Worm (Caenorhabditis elegans) whole organism, midembryonic: Measurements from ENCODE around the gene cld-1.

Experiments
- T22C8.4 ChIP-seq: fragments of 200-800 bp; sonication (Bioruptor generic); IDR thresholded peaks from 2 replicates; pipeline ENCODE4 v1.3.6; 2022; ENCODE audit warnings: missing genetic modification characterization, missing compliant biosample characterization
- cog-1 ChIP-seq: sonication (generic microtip); optimal IDR thresholded peaks from 2 replicates; lab custom pipeline; 2016; ENCODE audit warnings: missing genetic modification characterization, missing compliant biosample characterization
- flt-1 ChIP-seq: fragments of 200-800 bp; sonication (Bioruptor generic); IDR thresholded peaks from 2 replicates; pipeline ENCODE4 v1.3.6; 2022; ENCODE audit warnings: missing genetic modification characterization, missing compliant biosample characterization
- klf-2 ChIP-seq: fragments of 200-800 bp; sonication (Bioruptor generic); conservative IDR thresholded peaks from 2 replicates; pipeline ENCODE4 v1.3.6; 2022; ENCODE audit warnings: missing genetic modification reagents, missing genetic modification characterization, missing compliant biosample characterization
- med-1 ChIP-seq: sonication (generic microtip); optimal IDR thresholded peaks from 2 replicates; lab custom pipeline; 2017; ENCODE audit warnings: missing genetic modification characterization, mild to moderate bottlenecking, missing compliant biosample characterization, antibody characterized with exemption, missing genetic modification reagents; ENCODE audit not compliant: insufficient read depth
- ref-1 ChIP-seq: fragments of 200-800 bp; sonication (Bioruptor generic); conservative IDR thresholded peaks from 2 replicates; pipeline ENCODE4 v1.3.6; 2022; ENCODE audit warnings: missing genetic modification reagents, missing genetic modification characterization, missing compliant biosample characterization
- tab-1 ChIP-seq: fragments of 200-800 bp; sonication (Bioruptor generic); IDR thresholded peaks from 2 replicates; pipeline ENCODE4 v1.3.6; 2022; ENCODE audit warnings: missing genetic modification characterization, missing compliant biosample characterization
- ztf-23 ChIP-seq: fragments of 200-800 bp; sonication (Bioruptor generic); IDR thresholded peaks from 2 replicates; pipeline ENCODE4 v1.3.6; 2022; ENCODE audit warnings: missing genetic modification reagents, missing genetic modification characterization, missing compliant biosample characterization
- ztf-29 ChIP-seq: fragments of 200-800 bp; sonication (Bioruptor generic); IDR thresholded peaks from 2 replicates; pipeline ENCODE4 v1.3.6; 2022; ENCODE audit warnings: missing genetic modification reagents, missing genetic modification characterization, missing compliant biosample characterization

cld-1 gene

ce11 chrIV:12936221-12936776, at the start of gene cld-1, which contains the start of gene dod-21:
TSS of gene cld-1 (minus strand) at chrIV:12936271.
TSS of gene dod-21 (plus strand) at chrIV:12936738.
- TF ChIP-seq ref-1 (GFP tag; lab: Robert Waterston, UW) (no peak), klf-2 (GFP tag; lab: Robert Waterston, UW) (no peak), tab-1 (no peak), med-1 (GFP tag; lab: Kevin White, UChicago) (no peak), flt-1 (GFP tag; lab: Robert Waterston, UW) (no peak), cog-1 (tag; lab: Kevin White, UChicago) (no peak), T22C8.4 (GFP tag; lab: Robert Waterston, UW) (no peak), ztf-29 (GFP tag; lab: Robert Waterston, UW) (no peak), ztf-23 (no peak)

- no peak for TF ChIP-seq klf-2 (GFP tag; lab: Robert Waterston, UW)
- no peak for TF ChIP-seq tab-1
- no peak for TF ChIP-seq cog-1 (tag; lab: Kevin White, UChicago)
- TF ChIP-seq ztf-29 (GFP tag; lab: Robert Waterston, UW) = no peak
Observed at ce11 chrIV:12978307-12979036, 42.4 kb upstream of the cld-1 start, which contains the start of gene K10D11.2. TSS of gene K10D11.2 (plus strand) at chrIV:12978986.

ce11 chrIV:12977650-12978049, 41.6 kb upstream of the cld-1 start:
- TF ChIP-seq cog-1 (tag; lab: Kevin White, UChicago) = no peak
- no peak for TF ChIP-seq med-1 (GFP tag; lab: Kevin White, UChicago)
- TF ChIP-seq klf-2 (GFP tag; lab: Robert Waterston, UW) = no peak
- no peak for TF ChIP-seq flt-1 (GFP tag; lab: Robert Waterston, UW)
- no peak for TF ChIP-seq tab-1
- no peak for TF ChIP-seq ref-1 (GFP tag; lab: Robert Waterston, UW)
- TF ChIP-seq T22C8.4 (GFP tag; lab: Robert Waterston, UW) = no peak
- TF ChIP-seq ztf-29 (GFP tag; lab: Robert Waterston, UW) = no peak
- TF ChIP-seq ztf-23 = no peak

ce11 chrIV:12975981-12976380, 39.9 kb upstream of the cld-1 start, which contains the start of gene dod-17:
TSS of gene dod-17 (plus strand) at chrIV:12976303.
- no peak for TF ChIP-seq T22C8.4 (GFP tag; lab: Robert Waterston, UW)

ce11 chrIV:12973336-12973735, 37.3 kb upstream of the cld-1 start, which contains the start of gene F55G11.4:
TSS of gene F55G11.4 (plus strand) at chrIV:12973624.
- TF ChIP-seq med-1 (GFP tag; lab: Kevin White, UChicago) = no peak
- no peak for TF ChIP-seq klf-2 (GFP tag; lab: Robert Waterston, UW)
- TF ChIP-seq tab-1 = no peak

- TF ChIP-seq tab-1 (no peak), T22C8.4 (GFP tag; lab: Robert Waterston, UW) (no peak), flt-1 (GFP tag; lab: Robert Waterston, UW) (no peak), ztf-29 (GFP tag; lab: Robert Waterston, UW) (no peak), ztf-23 (no peak), ref-1 (GFP tag; lab: Robert Waterston, UW) (no peak), med-1 (GFP tag; lab: Kevin White, UChicago) (no peak), cog-1 (tag; lab: Kevin White, UChicago) (no peak), klf-2 (GFP tag; lab: Robert Waterston, UW) (no peak)
Observed at ce11 chrIV:12972780-12973179, 36.7 kb upstream of the cld-1 start.

ce11 chrIV:12971994-12972520, 36.0 kb upstream of the cld-1 start:
- TF ChIP-seq ztf-23 (no peak), ref-1 (GFP tag; lab: Robert Waterston, UW) (no peak), flt-1 (GFP tag; lab: Robert Waterston, UW) (no peak), ztf-29 (GFP tag; lab: Robert Waterston, UW) (no peak), tab-1 (no peak), med-1 (GFP tag; lab: Kevin White, UChicago) (no peak), T22C8.4 (GFP tag; lab: Robert Waterston, UW) (no peak), cog-1 (tag; lab: Kevin White, UChicago) (no peak), klf-2 (GFP tag; lab: Robert Waterston, UW) (no peak)

ce11 chrIV:12969141-12969540, 33.1 kb upstream of the cld-1 start, which contains the start of gene F55G11.2:
TSS of gene F55G11.2 (minus strand) at chrIV:12969289.
- TF ChIP-seq flt-1 (GFP tag; lab: Robert Waterston, UW) (no peak), tab-1 (no peak), ztf-23 (no peak), cog-1 (tag; lab: Kevin White, UChicago) (no peak), klf-2 (GFP tag; lab: Robert Waterston, UW) (no peak), ztf-29 (GFP tag; lab: Robert Waterston, UW) (no peak), T22C8.4 (GFP tag; lab: Robert Waterston, UW) (no peak), med-1 (GFP tag; lab: Kevin White, UChicago) (no peak), ref-1 (GFP tag; lab: Robert Waterston, UW) (no peak)

ce11 chrIV:12967303-12967702, 31.2 kb upstream of the cld-1 start:
- TF ChIP-seq med-1 (GFP tag; lab: Kevin White, UChicago) = no peak

- TF ChIP-seq tab-1 (no peak), T22C8.4 (GFP tag; lab: Robert Waterston, UW) (no peak), ztf-29 (GFP tag; lab: Robert Waterston, UW) (no peak), flt-1 (GFP tag; lab: Robert Waterston, UW) (no peak)
Observed at ce11 chrIV:12965074-12965473, 29.0 kb upstream of the cld-1 start, which contains the start of gene dod-22. TSS of gene dod-22 (plus strand) at chrIV:12965374.
